Fruit fly (Drosophila melanogaster): ENCODE data around the gene CG33170.

Gene CG33170

dm6 chr3L:22822544-22823175 is 41.7 kb upstream of the CG33170 start (continued):
- no peak for TF ChIP-seq row (GFP tag; IDR thresholded peaks at IDR 0.05)
- TF ChIP-seq mam (GFP tag; optimal IDR thresholded peaks at IDR 0.05) = no peak
- TF ChIP-seq hbn (GFP tag; IDR thresholded peaks at IDR 0.05; ENCODE audit: partially characterized antibody) = no peak
- no peak for TF ChIP-seq usp (GFP tag; optimal IDR thresholded peaks at IDR 0.05)
- TF ChIP-seq CG17568 (GFP tag; optimal IDR thresholded peaks at IDR 0.05) = no peak
- no peak for TF ChIP-seq grn (GFP tag; optimal IDR thresholded peaks at IDR 0.05)
- TF ChIP-seq wdn (GFP tag; IDR thresholded peaks at IDR 0.05) = no peak
- no peak for TF ChIP-seq zen (tag; optimal IDR thresholded peaks at IDR 0.05)
- no peak for TF ChIP-seq CTCF (GFP tag; optimal IDR thresholded peaks at IDR 0.05)
- no peak for TF ChIP-seq Dll (GFP tag; IDR thresholded peaks at IDR 0.05; ENCODE audit: partially characterized antibody)
- no peak for TF ChIP-seq dati (GFP tag; IDR thresholded peaks at IDR 0.05)
- TF ChIP-seq abd-A (tag; optimal IDR thresholded peaks at IDR 0.05) = peak; percentile 51
- TF ChIP-seq toy (GFP tag; IDR thresholded peaks at IDR 0.05) = no peak
- no peak for TF ChIP-seq CG2116 (GFP tag; optimal IDR thresholded peaks at IDR 0.05)
- TF ChIP-seq slou (GFP tag; optimal IDR thresholded peaks at IDR 0.05) = no peak
- peak; percentile 97 for TF ChIP-seq crol (GFP tag; IDR thresholded peaks at IDR 0.05)
- TF ChIP-seq ranshi (GFP tag; IDR thresholded peaks at IDR 0.05) = no peak
- TF ChIP-seq zfh1 (GFP tag; IDR thresholded peaks at IDR 0.05) = no peak
- no peak for TF ChIP-seq NfI (GFP tag; optimal IDR thresholded peaks at IDR 0.05)
- TF ChIP-seq Sry-β (GFP tag; optimal IDR thresholded peaks at IDR 0.05) = no peak
- no peak for TF ChIP-seq Dek (tag; optimal IDR thresholded peaks at IDR 0.05)
- no peak for TF ChIP-seq CG12391 (tag; optimal IDR thresholded peaks at IDR 0.05)
- TF ChIP-seq dpn (GFP tag; optimal IDR thresholded peaks at IDR 0.05) = no peak
- TF ChIP-seq tll (GFP tag; optimal IDR thresholded peaks at IDR 0.05) = no peak
- TF ChIP-seq so (GFP tag; IDR thresholded peaks at IDR 0.05) = 0 out of 3 replicates have a peak, but pooled peaks have one; percentile 27
- TF ChIP-seq Hmx (GFP tag; optimal IDR thresholded peaks at IDR 0.05) = no peak
- TF ChIP-seq CG3065 (GFP tag; optimal IDR thresholded peaks at IDR 0.05) = no peak
- no peak for TF ChIP-seq GATAe (GFP tag; conservative IDR thresholded peaks at IDR 0.05)
- TF ChIP-seq CG1233 (GFP tag; optimal IDR thresholded peaks at IDR 0.05) = no peak
- no peak for TF ChIP-seq tx (GFP tag; optimal IDR thresholded peaks at IDR 0.05)
- TF ChIP-seq CG7357 (GFP tag; IDR thresholded peaks at IDR 0.05) = peak; percentile 71
- peak; percentile 46 for TF ChIP-seq Atf6 (GFP tag; IDR thresholded peaks at IDR 0.05)
- no peak for TF ChIP-seq otp (GFP tag; IDR thresholded peaks at IDR 0.05)
- no peak for TF ChIP-seq hkb (optimal IDR thresholded peaks at IDR 0.05)
- TF ChIP-seq hkb (GFP tag; IDR thresholded peaks at IDR 0.05) = 0 out of 2 replicates have a peak, but pooled peaks have one; percentile 16
- no peak for TF ChIP-seq danr (GFP tag; IDR thresholded peaks at IDR 0.05)
- TF ChIP-seq CG15269 (tag; optimal IDR thresholded peaks at IDR 0.05) = no peak
- no peak for TF ChIP-seq CG8281 (tag; optimal IDR thresholded peaks at IDR 0.05)
- no peak for TF ChIP-seq CG3847 (GFP tag; IDR thresholded peaks at IDR 0.05)
- no peak for TF ChIP-seq CG14965 (GFP tag; optimal IDR thresholded peaks at IDR 0.05; ENCODE audit: borderline replicate concordance)
- no peak for TF ChIP-seq E2f2 (GFP tag; IDR thresholded peaks at IDR 0.05)
- TF ChIP-seq CG4854 (GFP tag; optimal IDR thresholded peaks at IDR 0.05) = no peak
- TF ChIP-seq H15 (GFP tag; IDR thresholded peaks at IDR 0.05) = no peak
- TF ChIP-seq emc (GFP tag; optimal IDR thresholded peaks at IDR 0.05) = no peak
- TF ChIP-seq CG13624 (GFP tag; optimal IDR thresholded peaks at IDR 0.05) = peak; percentile 22
- no peak for TF ChIP-seq Aef1 (GFP tag; IDR thresholded peaks at IDR 0.05)
- TF ChIP-seq CG33557 (GFP tag; optimal IDR thresholded peaks at IDR 0.05) = no peak
- TF ChIP-seq CG31365 (tag; optimal IDR thresholded peaks at IDR 0.05) = no peak
- TF ChIP-seq CG16863 (GFP tag; optimal IDR thresholded peaks at IDR 0.05) = no peak
- no peak for TF ChIP-seq oc (tag; optimal IDR thresholded peaks at IDR 0.05)
- no peak for TF ChIP-seq CG9437 (GFP tag; optimal IDR thresholded peaks at IDR 0.05)
- peak; percentile 46 for TF ChIP-seq CG2678 (tag; optimal IDR thresholded peaks at IDR 0.05)

All from whole organism, embryonic.